Fruit fly (Drosophila melanogaster) whole organism, pupa: ENCODE results near the gene CG11349.

Source experiments
- CG10348 ChIP-seq: fragments of 200-800 bp; sonication (Bioruptor generic); IDR thresholded peaks from 2 replicates; pipeline ENCODE4 v1.3.6; 2022; ENCODE audit warnings: missing biosample characterization, missing genetic modification characterization
- CG12605 ChIP-seq: fragments of 200-800 bp; sonication (Bioruptor generic); IDR thresholded peaks from 2 replicates; pipeline ENCODE4 v1.3.6; 2022; ENCODE audit warnings: missing biosample characterization, missing genetic modification characterization
- CG13204 ChIP-seq: fragments of 200-800 bp; sonication (Bioruptor generic); optimal IDR thresholded peaks from 2 replicates; lab custom pipeline; 2018; ENCODE audit warnings: missing biosample characterization, mild to moderate bottlenecking, missing genetic modification characterization, moderate library complexity
- CG14655 ChIP-seq: fragments of 200-800 bp; sonication (Bioruptor generic); optimal IDR thresholded peaks from 3 replicates; lab custom pipeline; 2017; ENCODE audit warnings: mild to moderate bottlenecking, missing biosample characterization, missing genetic modification reagents, missing genetic modification characterization
- CG15710 ChIP-seq: fragments of 200-800 bp; sonication (Bioruptor generic); optimal IDR thresholded peaks from 2 replicates; lab custom pipeline; 2018; ENCODE audit warnings: missing biosample characterization, mild to moderate bottlenecking, missing genetic modification characterization, moderate library complexity
- CG17806 ChIP-seq: fragments of 200-800 bp; sonication (Bioruptor generic); optimal IDR thresholded peaks from 2 replicates; lab custom pipeline; 2018; ENCODE audit warnings: missing biosample characterization, mild to moderate bottlenecking, missing genetic modification characterization, moderate library complexity
- CG32121 ChIP-seq: fragments of 200-800 bp; sonication (Bioruptor generic); IDR thresholded peaks from 2 replicates; pipeline ENCODE4 v1.3.6; 2022; ENCODE audit warnings: missing biosample characterization, missing genetic modification characterization
- CG34367 ChIP-seq: fragments of 200-800 bp; sonication (Bioruptor generic); optimal IDR thresholded peaks from 2 replicates; lab custom pipeline; 2018; ENCODE audit warnings: missing biosample characterization, mild to moderate bottlenecking, missing genetic modification characterization
- CG4496 ChIP-seq: fragments of 200-800 bp; sonication (Bioruptor generic); IDR thresholded peaks from 3 replicates; pipeline ENCODE4 v1.3.6; 2022; ENCODE audit warnings: missing biosample characterization, missing genetic modification characterization
- CG8159 ChIP-seq: fragments of 200-800 bp; sonication (Bioruptor generic); optimal IDR thresholded peaks from 3 replicates; lab custom pipeline; 2018; ENCODE audit warnings: missing biosample characterization, mild to moderate bottlenecking, missing genetic modification characterization, moderate library complexity
- CG8301 ChIP-seq: fragments of 200-800 bp; sonication (Bioruptor generic); optimal IDR thresholded peaks from 2 replicates; lab custom pipeline; 2018; ENCODE audit warnings: missing biosample characterization, mild to moderate bottlenecking, missing genetic modification characterization
- CG9948 ChIP-seq: fragments of 200-800 bp; sonication (Bioruptor generic); optimal IDR thresholded peaks from 2 replicates; lab custom pipeline; 2018; ENCODE audit warnings: missing biosample characterization, mild to moderate bottlenecking, missing genetic modification characterization, moderate library complexity
- D1 ChIP-seq: fragments of 200-800 bp; sonication (Bioruptor generic); optimal IDR thresholded peaks from 2 replicates; lab custom pipeline; 2018; ENCODE audit warnings: missing biosample characterization, mild to moderate bottlenecking, missing genetic modification characterization, moderate library complexity
- EcR ChIP-seq: fragments of 200-800 bp; sonication (Bioruptor generic); optimal IDR thresholded peaks from 3 replicates; lab custom pipeline; 2019; ENCODE audit warnings: missing biosample characterization, missing genetic modification characterization, mild to moderate bottlenecking, moderate library complexity, missing genetic modification reagents
- Ets98B ChIP-seq: fragments of 200-800 bp; sonication (Bioruptor generic); IDR thresholded peaks from 2 replicates; pipeline ENCODE4 v1.3.6; 2022; ENCODE audit warnings: missing biosample characterization, missing genetic modification characterization
- Pif1A ChIP-seq: fragments of 200-800 bp; sonication (Bioruptor generic); optimal IDR thresholded peaks from 3 replicates; lab custom pipeline; 2016; ENCODE audit warnings: missing biosample characterization, missing genetic modification characterization
- Pif1B ChIP-seq: fragments of 200-800 bp; sonication (Bioruptor generic); optimal IDR thresholded peaks from 3 replicates; lab custom pipeline; 2016; ENCODE audit warnings: missing biosample characterization, missing genetic modification characterization
- Snoo ChIP-seq: fragments of 200-800 bp; sonication (Bioruptor generic); optimal IDR thresholded peaks from 3 replicates; lab custom pipeline; 2017; ENCODE audit warnings: missing biosample characterization, mild to moderate bottlenecking, missing genetic modification characterization, inconsistent platforms
- fd96Ca ChIP-seq: fragments of 200-800 bp; sonication (Bioruptor generic); IDR thresholded peaks from 3 replicates; pipeline ENCODE4 v1.3.6; 2022; ENCODE audit warnings: missing biosample characterization, missing genetic modification characterization
- gl ChIP-seq: fragments of 200-800 bp; sonication (Bioruptor generic); optimal IDR thresholded peaks from 2 replicates; lab custom pipeline; 2018; ENCODE audit warnings: missing biosample characterization, mild to moderate bottlenecking, missing genetic modification characterization
- rn ChIP-seq: fragments of 200-800 bp; sonication (Bioruptor generic); IDR thresholded peaks from 2 replicates; pipeline ENCODE4 v1.3.6; 2022; ENCODE audit warnings: missing biosample characterization, missing genetic modification characterization

The CG11349 gene

DNA sequence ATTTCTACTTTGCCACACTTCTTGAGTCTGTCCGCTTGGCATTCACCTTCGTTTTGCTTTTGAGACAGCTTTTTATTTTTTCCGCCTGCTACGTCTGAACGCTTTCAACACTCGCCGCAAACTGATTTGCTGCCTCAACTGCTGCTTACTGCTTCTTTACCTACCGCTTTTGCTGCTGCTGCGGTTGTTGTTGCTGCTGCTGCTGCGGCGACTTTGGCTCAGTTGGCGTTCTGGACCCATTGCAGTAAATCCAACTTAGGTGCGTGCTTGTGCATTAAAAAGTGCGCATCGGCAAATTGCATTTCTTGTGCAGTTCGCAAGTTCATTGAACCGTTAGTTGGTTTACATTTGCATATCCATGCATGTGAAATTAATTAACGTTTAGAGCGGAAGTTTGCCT is 35.4 kb downstream of the CG11349 start, which contains the start of gene NT1:
NT1 (minus strand) TSS at position 127 of the 400 bp plus-strand sequence.
- TF ChIP-seq CG8301 (tag; lab: Kevin White, UChicago) (no peak), Snoo (tag; lab: Kevin White, UChicago) (no peak), D1 (tag; lab: Kevin White, UChicago) (no peak), gl (no peak), EcR (GFP tag; lab: Kevin White, UChicago) (peak; percentile 69), CG9948 (tag; lab: Kevin White, UChicago) (no peak), CG10348 (GFP tag; lab: Robert Waterston, UW) (no peak), CG12605 (no peak), Pif1A (no peak), rn (no peak), CG4496 (no peak), CG13204 (GFP tag; lab: Kevin White, UChicago) (peak; percentile 60)

dm6 chr3L:4508926-4509457 is 36.1 kb downstream of the CG11349 start:
- no peak for TF ChIP-seq CG10348 (GFP tag; lab: Robert Waterston, UW)
- TF ChIP-seq CG9948 (tag; lab: Kevin White, UChicago) = peak; percentile 1
- no peak for TF ChIP-seq gl
- no peak for TF ChIP-seq CG8159 (tag; lab: Kevin White, UChicago)
- TF ChIP-seq Pif1B = peak; percentile 10
- TF ChIP-seq EcR (GFP tag; lab: Kevin White, UChicago) = no peak
- TF ChIP-seq CG4496 = no peak
- no peak for TF ChIP-seq rn
- TF ChIP-seq CG32121 = no peak
- TF ChIP-seq D1 (tag; lab: Kevin White, UChicago) = no peak
- TF ChIP-seq Snoo (tag; lab: Kevin White, UChicago) = no peak
- TF ChIP-seq Pif1A = peak; percentile 3

DNA sequence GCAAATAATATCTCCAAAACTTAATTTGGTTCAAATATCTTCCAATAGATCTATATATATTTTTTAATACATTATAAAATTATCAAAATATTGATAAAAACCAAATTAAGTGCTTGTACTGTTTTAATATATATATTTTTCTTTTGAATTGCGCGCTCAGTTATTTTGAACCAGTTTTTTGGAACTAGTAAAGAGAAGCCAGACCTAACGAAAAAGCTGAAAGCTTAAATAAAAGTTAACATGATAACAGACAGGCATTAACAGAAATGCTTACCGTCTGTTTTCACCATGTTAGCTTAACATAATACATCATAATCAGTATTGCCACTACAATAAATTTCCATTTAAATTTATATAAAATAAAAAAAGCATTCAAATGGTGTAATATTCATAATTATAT is 37.4 kb downstream of the CG11349 start:
- TF ChIP-seq CG10348 (GFP tag; lab: Robert Waterston, UW) (no peak), CG34367 (tag; lab: Kevin White, UChicago) (no peak), Snoo (tag; lab: Kevin White, UChicago) (no peak), rn (no peak), CG15710 (no peak), Pif1B (no peak), CG13204 (GFP tag; lab: Kevin White, UChicago) (no peak), EcR (GFP tag; lab: Kevin White, UChicago) (no peak), fd96Ca (GFP tag; lab: Robert Waterston, UW) (no peak), D1 (tag; lab: Kevin White, UChicago) (no peak), CG4496 (no peak), gl (no peak), CG8301 (tag; lab: Kevin White, UChicago) (no peak), CG17806 (tag; lab: Kevin White, UChicago) (no peak), CG14655 (no peak)
- TF ChIP-seq, all 21 proteins: peak for 0

DNA sequence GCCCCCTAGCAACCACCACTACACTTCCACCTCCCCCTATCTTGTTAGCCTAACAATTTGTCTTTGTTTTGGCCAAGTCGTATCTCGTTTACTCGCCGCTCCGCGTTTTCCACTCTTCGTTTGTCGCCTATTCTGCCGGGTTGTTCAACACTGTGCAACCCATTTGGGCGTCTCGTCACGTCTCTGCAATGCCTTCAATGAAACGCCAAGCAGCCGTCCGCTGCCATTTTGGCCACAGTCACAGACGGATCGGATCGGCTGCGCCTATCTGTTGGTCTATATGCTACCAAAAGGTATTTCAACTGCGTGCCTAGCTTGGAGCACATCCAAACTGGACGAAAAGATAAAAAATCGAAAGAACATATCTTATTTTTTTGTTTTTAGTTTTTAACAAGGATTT is 43.5 kb downstream of the CG11349 start:
- TF ChIP-seq fd96Ca (GFP tag; lab: Robert Waterston, UW) (peak; percentile 19; the same call in 1 of the 3 replicates), Ets98B (GFP tag; lab: Robert Waterston, UW) (peak; percentile 39), CG8301 (tag; lab: Kevin White, UChicago) (no peak)

DNA sequence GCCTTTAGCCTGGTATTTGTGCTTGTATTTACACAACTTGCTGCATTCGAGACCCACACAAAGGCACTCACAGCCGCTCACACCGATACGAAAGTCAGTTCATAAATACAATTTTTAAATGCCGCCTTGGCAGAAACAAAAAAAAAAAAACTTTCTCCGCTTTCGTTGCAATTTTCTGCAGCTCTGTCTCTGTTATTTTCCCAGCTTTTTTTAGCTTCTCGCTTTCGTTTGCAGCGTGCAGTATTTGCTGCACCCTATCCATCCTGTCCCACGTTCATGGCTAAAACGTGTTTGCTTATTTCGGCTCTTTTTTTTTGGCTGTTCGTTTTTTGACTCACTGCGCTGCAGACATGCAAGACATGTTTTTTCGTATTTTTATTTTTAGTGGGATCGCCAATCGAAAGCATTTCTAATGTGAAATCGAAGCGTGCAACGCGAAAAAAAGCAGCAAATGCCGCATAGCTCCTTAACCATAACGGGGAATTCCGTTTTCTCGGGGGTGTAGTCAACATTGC is 46.6 kb downstream of the CG11349 start:
- TF ChIP-seq CG4496 = 0 out of 3 replicates have a peak, but pooled peaks have one; percentile 39
- TF ChIP-seq CG15710 = no peak
- TF ChIP-seq, all 21 proteins: peak for 1

dm6 chr3L:4521809-4522208 is 48.9 kb downstream of the CG11349 start:
- TF ChIP-seq CG34367 (tag; lab: Kevin White, UChicago) (no peak), CG32121 (no peak), CG15710 (no peak), Pif1A (no peak), CG14655 (no peak), CG9948 (tag; lab: Kevin White, UChicago) (no peak), fd96Ca (GFP tag; lab: Robert Waterston, UW) (no peak), CG17806 (tag; lab: Kevin White, UChicago) (no peak), Pif1B (no peak), CG4496 (no peak), Ets98B (GFP tag; lab: Robert Waterston, UW) (no peak), D1 (tag; lab: Kevin White, UChicago) (no peak), EcR (GFP tag; lab: Kevin White, UChicago) (no peak), rn (no peak), Snoo (tag; lab: Kevin White, UChicago) (no peak), CG8159 (tag; lab: Kevin White, UChicago) (no peak), CG13204 (GFP tag; lab: Kevin White, UChicago) (no peak), CG12605 (no peak)
